Fruit fly (Drosophila melanogaster) whole organism, embryonic: ENCODE data around the gene Actn3.
A peak's percentile ranks its signal among the peaks of the same experiment; 100 is the strongest.

Experiments used
- Abd-B ChIP-seq: fragments of 200-800 bp; sonication (Bioruptor generic); optimal IDR thresholded peaks from 2 replicates; lab custom pipeline; 2018; ENCODE audit warnings: missing biosample characterization, mild to moderate bottlenecking, missing genetic modification characterization, moderate library complexity
- Atf6 ChIP-seq: fragments of 200-800 bp; sonication (Bioruptor generic); IDR thresholded peaks from 2 replicates; pipeline ENCODE4 v1.3.6; 2022; ENCODE audit warnings: missing biosample characterization, missing genetic modification characterization
- B-H2 ChIP-seq: fragments of 200-800 bp; sonication (Bioruptor generic); optimal IDR thresholded peaks from 2 replicates; lab custom pipeline; 2018; ENCODE audit warnings: missing biosample characterization, mild to moderate bottlenecking, missing genetic modification characterization
- Blimp-1 ChIP-seq: fragments of 200-800 bp; sonication (Bioruptor generic); optimal IDR thresholded peaks from 3 replicates; lab custom pipeline; 2018; ENCODE audit warnings: missing biosample characterization, missing genetic modification characterization, mild to moderate bottlenecking, moderate library complexity, missing genetic modification reagents
- C15 ChIP-seq: fragments of 200-800 bp; sonication (Bioruptor generic); IDR thresholded peaks from 3 replicates; pipeline ENCODE4 v1.3.6; 2022; ENCODE audit warnings: missing biosample characterization, missing genetic modification characterization
- CG12942 ChIP-seq: fragments of 200-800 bp; sonication (Bioruptor generic); optimal IDR thresholded peaks from 3 replicates; lab custom pipeline; 2016; ENCODE audit warnings: missing biosample characterization, missing genetic modification characterization
- CG14710 ChIP-seq: fragments of 200-800 bp; sonication (Bioruptor generic); optimal IDR thresholded peaks from 3 replicates; lab custom pipeline; 2019; ENCODE audit warnings: missing biosample characterization, mild to moderate bottlenecking, missing genetic modification characterization, moderate library complexity
- CG15011 ChIP-seq: fragments of 200-800 bp; sonication (Bioruptor generic); optimal IDR thresholded peaks from 3 replicates; lab custom pipeline; 2018; ENCODE audit warnings: missing biosample characterization, mild to moderate bottlenecking, missing genetic modification characterization
- CG1647 ChIP-seq: fragments of 200-800 bp; sonication (Bioruptor generic); optimal IDR thresholded peaks from 3 replicates; lab custom pipeline; 2016; ENCODE audit warnings: missing biosample characterization, missing genetic modification characterization
- CG17568 ChIP-seq: fragments of 200-800 bp; sonication (Bioruptor generic); optimal IDR thresholded peaks from 2 replicates; lab custom pipeline; 2018; ENCODE audit warnings: missing biosample characterization, mild to moderate bottlenecking, missing genetic modification characterization, moderate library complexity
- CG17612 ChIP-seq: fragments of 200-800 bp; sonication (Bioruptor generic); IDR thresholded peaks from 2 replicates; pipeline ENCODE4 v1.3.6; 2022; ENCODE audit warnings: missing biosample characterization, missing genetic modification characterization
- CG2678 ChIP-seq: fragments of 200-800 bp; sonication (Bioruptor generic); optimal IDR thresholded peaks from 3 replicates; lab custom pipeline; 2019; ENCODE audit warnings: missing biosample characterization, mild to moderate bottlenecking, missing genetic modification characterization, moderate library complexity
- CG31388 ChIP-seq: fragments of 200-800 bp; sonication (Bioruptor generic); optimal IDR thresholded peaks from 2 replicates; lab custom pipeline; 2016; ENCODE audit warnings: missing biosample characterization, missing genetic modification characterization
- CG43689 ChIP-seq: fragments of 200-800 bp; sonication (Bioruptor generic); IDR thresholded peaks from 2 replicates; pipeline ENCODE4 v1.3.6; 2022; ENCODE audit warnings: missing biosample characterization, missing genetic modification characterization
- CG4404 ChIP-seq: fragments of 200-800 bp; sonication (Bioruptor generic); IDR thresholded peaks from 2 replicates; pipeline ENCODE4 v1.3.6; 2022; ENCODE audit warnings: missing biosample characterization, missing genetic modification characterization
- CG5180 ChIP-seq: fragments of 200-800 bp; sonication (Bioruptor generic); optimal IDR thresholded peaks from 3 replicates; lab custom pipeline; 2017; ENCODE audit warnings: missing biosample characterization, missing genetic modification characterization, mild to moderate bottlenecking, moderate library complexity, missing genetic modification reagents
- CG5953 ChIP-seq: fragments of 200-800 bp; sonication (Bioruptor generic); IDR thresholded peaks from 2 replicates; pipeline ENCODE4 v1.3.6; 2022; ENCODE audit warnings: missing biosample characterization, missing genetic modification characterization
- CG6272 ChIP-seq: fragments of 200-800 bp; sonication (Bioruptor generic); IDR thresholded peaks from 2 replicates; pipeline ENCODE4 v1.3.6; 2022; ENCODE audit warnings: missing biosample characterization, missing genetic modification characterization
- CG6765 ChIP-seq: fragments of 200-800 bp; sonication (Bioruptor generic); optimal IDR thresholded peaks from 3 replicates; lab custom pipeline; 2017; ENCODE audit warnings: missing biosample characterization, mild to moderate bottlenecking, missing genetic modification characterization
- CG8290 ChIP-seq, 3 experiments: fragments of 200-800 bp; sonication (Bioruptor generic); optimal IDR thresholded peaks; 2 replicates each; lab custom pipeline; 2016 to 2019; ENCODE audit warnings: missing biosample characterization in 3 of 3, missing genetic modification characterization in 3 of 3, mild to moderate bottlenecking in 2 of 3, moderate library complexity in 1 of 3
- CG8478 ChIP-seq: fragments of >200 bp; optimal IDR thresholded peaks from 2 replicates; lab custom pipeline; 2018
- CG9609 ChIP-seq: fragments of 200-800 bp; sonication (Bioruptor generic); optimal IDR thresholded peaks from 3 replicates; lab custom pipeline; 2016; ENCODE audit warnings: missing biosample characterization, missing genetic modification characterization
- CG9876 ChIP-seq: fragments of 200-800 bp; sonication (Bioruptor generic); optimal IDR thresholded peaks from 2 replicates; lab custom pipeline; 2016; ENCODE audit warnings: missing biosample characterization, missing genetic modification characterization
- CHES-1-like ChIP-seq: fragments of 200-800 bp; sonication (Bioruptor generic); optimal IDR thresholded peaks from 2 replicates; lab custom pipeline; 2016; ENCODE audit warnings: missing biosample characterization, missing genetic modification characterization
- Chrac-16 ChIP-seq: fragments of 200-800 bp; sonication (Bioruptor generic); optimal IDR thresholded peaks from 3 replicates; lab custom pipeline; 2016; ENCODE audit warnings: missing biosample characterization, missing genetic modification characterization
- CoRest ChIP-seq: fragments of 200-800 bp; sonication (Bioruptor generic); optimal IDR thresholded peaks from 3 replicates; lab custom pipeline; 2018; ENCODE audit warnings: missing biosample characterization, mild to moderate bottlenecking, missing genetic modification characterization, moderate library complexity
- Dip2 ChIP-seq: fragments of 200-800 bp; sonication (Bioruptor generic); IDR thresholded peaks from 2 replicates; pipeline ENCODE4 v1.3.6; 2022; ENCODE audit warnings: missing biosample characterization, missing genetic modification characterization
- Doc3 ChIP-seq: fragments of 200-800 bp; sonication (Bioruptor generic); IDR thresholded peaks from 3 replicates; pipeline ENCODE4 v1.3.6; 2022; ENCODE audit warnings: missing biosample characterization, missing genetic modification characterization; ENCODE audit not compliant: partially characterized antibody
- Ets65A ChIP-seq: fragments of 200-800 bp; sonication (Bioruptor generic); peaks from one replicate; lab custom pipeline; 2016; ENCODE audit warnings: missing biosample characterization, missing genetic modification characterization
- Lhr ChIP-seq: fragments of 200-800 bp; sonication (Bioruptor generic); optimal IDR thresholded peaks from 3 replicates; lab custom pipeline; 2017; ENCODE audit warnings: mild to moderate bottlenecking, missing biosample characterization, missing genetic modification reagents, missing genetic modification characterization
- Med ChIP-seq: fragments of 200-800 bp; sonication (Bioruptor generic); peaks from one replicate; lab custom pipeline; 2016; ENCODE audit warnings: missing biosample characterization, missing genetic modification characterization, mild to moderate bottlenecking, inconsistent platforms, moderate library complexity
- Oaz ChIP-seq: fragments of 200-800 bp; sonication (Bioruptor generic); IDR thresholded peaks from 2 replicates; pipeline ENCODE4 v1.3.6; 2022; ENCODE audit warnings: missing biosample characterization, missing genetic modification characterization
- Poxn ChIP-seq: fragments of 200-800 bp; sonication (Bioruptor generic); IDR thresholded peaks from 2 replicates; pipeline ENCODE4 v1.3.6; 2022; ENCODE audit warnings: missing biosample characterization, missing genetic modification characterization
- Sin3A ChIP-seq: fragments of >200 bp; optimal IDR thresholded peaks from 2 replicates; lab custom pipeline; 2018
- YL-1 ChIP-seq: fragments of 200-800 bp; sonication (Bioruptor generic); optimal IDR thresholded peaks from 3 replicates; lab custom pipeline; 2017; ENCODE audit warnings: missing biosample characterization, mild to moderate bottlenecking, missing genetic modification characterization
- ab ChIP-seq: fragments of 200-800 bp; sonication (Bioruptor generic); optimal IDR thresholded peaks from 2 replicates; lab custom pipeline; 2016; ENCODE audit warnings: missing biosample characterization, missing genetic modification characterization
- bigmax ChIP-seq: fragments of 200-800 bp; sonication (Bioruptor generic); optimal IDR thresholded peaks from 2 replicates; lab custom pipeline; 2018; ENCODE audit warnings: missing biosample characterization, mild to moderate bottlenecking, missing genetic modification characterization
- cato ChIP-seq: fragments of 200-800 bp; sonication (Bioruptor generic); optimal IDR thresholded peaks from 2 replicates; lab custom pipeline; 2016; ENCODE audit warnings: missing biosample characterization, missing genetic modification characterization, borderline replicate concordance
- dimm ChIP-seq: fragments of 200-800 bp; sonication (Bioruptor generic); IDR thresholded peaks from 2 replicates; pipeline ENCODE4 v1.3.6; 2022; ENCODE audit warnings: missing biosample characterization, missing genetic modification characterization
- ems ChIP-seq: fragments of 200-800 bp; sonication (Bioruptor generic); optimal IDR thresholded peaks from 3 replicates; lab custom pipeline; 2016; ENCODE audit warnings: missing biosample characterization, missing genetic modification characterization
- ewg ChIP-seq: fragments of 200-800 bp; sonication (Bioruptor generic); optimal IDR thresholded peaks from 3 replicates; lab custom pipeline; 2017; ENCODE audit warnings: mild to moderate bottlenecking, missing biosample characterization, missing genetic modification reagents, missing genetic modification characterization
- h ChIP-seq: fragments of >200 bp; optimal IDR thresholded peaks from 2 replicates; lab custom pipeline; 2017
- hbn ChIP-seq: fragments of 200-800 bp; sonication (Bioruptor generic); IDR thresholded peaks from 2 replicates; pipeline ENCODE4 v1.3.6; 2022; ENCODE audit warnings: missing biosample characterization, missing genetic modification characterization; ENCODE audit not compliant: partially characterized antibody
- lola ChIP-seq, 3 experiments: fragments of >200 bp in 2 of 3; fragments of 200-800 bp in 1 of 3; sonication (Bioruptor generic) in 1 of 3; optimal IDR thresholded peaks; 2 replicates each; lab custom pipeline; 2017 to 2019; ENCODE audit warnings: missing biosample characterization in 3 of 3, missing genetic modification characterization in 3 of 3, mild to moderate bottlenecking in 1 of 3, moderate library complexity in 1 of 3
- maf-S ChIP-seq: fragments of 200-800 bp; sonication (Bioruptor generic); optimal IDR thresholded peaks from 2 replicates; lab custom pipeline; 2016; ENCODE audit warnings: missing biosample characterization, missing genetic modification characterization
- pita ChIP-seq: fragments of 200-800 bp; sonication (Bioruptor generic); optimal IDR thresholded peaks from 2 replicates; lab custom pipeline; 2017; ENCODE audit warnings: missing biosample characterization, mild to moderate bottlenecking, missing genetic modification characterization
- salm ChIP-seq: fragments of 200-800 bp; sonication (Bioruptor generic); optimal IDR thresholded peaks from 2 replicates; lab custom pipeline; 2018; ENCODE audit warnings: missing biosample characterization, mild to moderate bottlenecking, missing genetic modification characterization
- scrt ChIP-seq: fragments of 200-800 bp; sonication (Bioruptor generic); optimal IDR thresholded peaks from 2 replicates; lab custom pipeline; 2018; ENCODE audit warnings: missing biosample characterization, mild to moderate bottlenecking, missing genetic modification characterization, moderate library complexity
- tin ChIP-seq: fragments of 200-800 bp; sonication (Bioruptor generic); optimal IDR thresholded peaks from 3 replicates; lab custom pipeline; 2016; ENCODE audit warnings: missing biosample characterization, missing genetic modification characterization

The Actn3 gene

dm6 chr3R:16957759-16958536 is 19.6 kb downstream of the Actn3 start (continued):
- TF ChIP-seq scrt (peak; percentile 71), CG31388 (GFP tag; lab: Kevin White, UChicago) (peak; percentile 24), CG17612 (no peak), CG9876 (peak; percentile 26), CG43689 (peak; percentile 31; the same call in 1 of the 2 replicates), B-H2 (peak; percentile 49), CG5180 (peak; percentile 74), CG12942 (GFP tag; lab: Kevin White, UChicago) (peak; percentile 60), Sin3A (lab: Kevin White, UChicago) (no peak), CG15011 (GFP tag; lab: Kevin White, UChicago) (peak; percentile 23), C15 (GFP tag; lab: Robert Waterston, UW) (0 out of 3 replicates have a peak, but pooled peaks have one; percentile 18), tin (GFP tag; lab: Kevin White, UChicago) (peak; percentile 78), dimm (no peak), CoRest (tag; lab: Kevin White, UChicago) (peak; percentile 93), Med (GFP tag; lab: Kevin White, UChicago) (no peak), Blimp-1 (GFP tag; lab: Kevin White, UChicago) (peak; percentile 80), ab (no peak), CG14710 (tag; lab: Kevin White, UChicago) (peak; percentile 92), cato (GFP tag; lab: Kevin White, UChicago) (peak; percentile 68), CG4404 (GFP tag; lab: Robert Waterston, UW) (peak; percentile 64), CG9609 (no peak), CG5953 (peak; percentile 8; the same call in 1 of the 2 replicates), Dip2 (no peak), bigmax (GFP tag; lab: Kevin White, UChicago) (no peak), CG1647 (GFP tag; lab: Kevin White, UChicago) (no peak), Chrac-16 (peak; percentile 70), Poxn (GFP tag; lab: Robert Waterston, UW) (no peak), CG8478 (no peak), CG8290 (GFP tag; optimal IDR thresholded peaks at IDR 0.05; lab: Kevin White, UChicago) (peak; percentile 37), CG8290 (tag; optimal IDR thresholded peaks at IDR 0.05; lab: Kevin White, UChicago) (no peak), hbn (GFP tag; lab: Robert Waterston, UW) (no peak), Atf6 (no peak; the same call in 1 of the 2 replicates), Lhr (GFP tag; lab: Kevin White, UChicago) (peak; percentile 24), lola (GFP tag; optimal IDR thresholded peaks at IDR 0.05; lab: Kevin White, UChicago) (peak in 1 of 3 experiments; percentile 95), YL-1 (peak; percentile 48), pita (peak; percentile 85), salm (tag; lab: Kevin White, UChicago) (peak; percentile 60), CG2678 (tag; lab: Kevin White, UChicago) (peak; percentile 92), Doc3 (GFP tag; lab: Robert Waterston, UW) (no peak), ewg (GFP tag; lab: Kevin White, UChicago) (peak; percentile 76), CHES-1-like (GFP tag; lab: Kevin White, UChicago) (no peak), h (lab: Kevin White, UChicago) (no peak), Ets65A (GFP tag; lab: Kevin White, UChicago) (no peak), maf-S (GFP tag; lab: Kevin White, UChicago) (no peak), CG6765 (GFP tag; lab: Kevin White, UChicago) (peak; percentile 81), CG17568 (GFP tag; lab: Kevin White, UChicago) (peak; percentile 46), ems (GFP tag; lab: Kevin White, UChicago) (peak; percentile 1), Oaz (GFP tag; lab: Robert Waterston, UW) (no peak), Abd-B (GFP tag; lab: Kevin White, UChicago) (peak; percentile 90), CG6272 (GFP tag; lab: Robert Waterston, UW) (peak; percentile 32)
